Fruit fly (Drosophila melanogaster): Measurements from ENCODE around the gene CG9451.
"Not testable (repeated sequence)": the region's sequence is repeated elsewhere in the genome, so short reads cannot be mapped to it uniquely, and the experiment has no call there.

Gene CG9451

dm6 chr3L:19497135-19497534 is 3.5 kb downstream of the CG9451 start:
- no peak for TF ChIP-seq CG17801 (GFP tag; optimal IDR thresholded peaks at IDR 0.05; ENCODE audit: partially characterized antibody)

- no peak for TF ChIP-seq CG17801 (GFP tag; optimal IDR thresholded peaks at IDR 0.05; ENCODE audit: partially characterized antibody)
Measured at dm6 chr3L:19496600-19496999, 4.0 kb downstream of the CG9451 start.

- TF ChIP-seq CG17801 (GFP tag; optimal IDR thresholded peaks at IDR 0.05; ENCODE audit: partially characterized antibody), result peak; percentile 43
Measured at dm6 chr3L:19495991-19496588, 4.5 kb downstream of the CG9451 start.

- no peak for TF ChIP-seq CG17801 (GFP tag; optimal IDR thresholded peaks at IDR 0.05; ENCODE audit: partially characterized antibody)
Measured at dm6 chr3L:19494954-19495353, 5.6 kb downstream of the CG9451 start.

dm6 chr3L:19487260-19487659 is 13.3 kb downstream of the CG9451 start, which contains the start of gene CG32212:
Gene CG32212, plus strand, starts transcription at chr3L:19487560.
- not testable (repeated sequence) for TF ChIP-seq CG17801 (GFP tag; optimal IDR thresholded peaks at IDR 0.05; ENCODE audit: partially characterized antibody)

dm6 chr3L:19486398-19486797 is 14.2 kb downstream of the CG9451 start, which contains the start of gene brv1:
Gene brv1, minus strand, starts transcription at chr3L:19486498.
- TF ChIP-seq CG17801 (GFP tag; optimal IDR thresholded peaks at IDR 0.05; ENCODE audit: partially characterized antibody), result no peak

dm6 chr3L:19483007-19483406 is 17.6 kb downstream of the CG9451 start:
- TF ChIP-seq CG17801 (GFP tag; optimal IDR thresholded peaks at IDR 0.05; ENCODE audit: partially characterized antibody), result no peak

dm6 chr3L:19482014-19482413 is 18.6 kb downstream of the CG9451 start:
- no peak for TF ChIP-seq CG17801 (GFP tag; optimal IDR thresholded peaks at IDR 0.05; ENCODE audit: partially characterized antibody)

- TF ChIP-seq CG17801 (GFP tag; optimal IDR thresholded peaks at IDR 0.05; ENCODE audit: partially characterized antibody), result no peak
Measured at dm6 chr3L:19481209-19481608, 19.4 kb downstream of the CG9451 start.

dm6 chr3L:19475478-19475877 is 25.1 kb downstream of the CG9451 start, which contains the start of the genes CG18294 and CG32213:
Gene CG18294, minus strand, starts transcription at chr3L:19475578.
Gene CG32213, plus strand, starts transcription at chr3L:19475839.
- not testable (repeated sequence) for TF ChIP-seq CG17801 (GFP tag; optimal IDR thresholded peaks at IDR 0.05; ENCODE audit: partially characterized antibody)

- TF ChIP-seq CG17801 (GFP tag; optimal IDR thresholded peaks at IDR 0.05; ENCODE audit: partially characterized antibody), result not testable (repeated sequence)
Measured at dm6 chr3L:19472128-19472527, 28.5 kb downstream of the CG9451 start, which contains the start of the genes 825-Oak and CG12519. Gene 825-Oak, minus strand, starts transcription at chr3L:19472228. Gene CG12519, plus strand, starts transcription at chr3L:19472491.

dm6 chr3L:19466979-19467378 is 33.6 kb downstream of the CG9451 start, which contains the start of the genes CG14096 and CG32214:
Gene CG14096, minus strand, starts transcription at chr3L:19467079.
Gene CG32214, plus strand, starts transcription at chr3L:19467346.
- TF ChIP-seq CG17801 (GFP tag; optimal IDR thresholded peaks at IDR 0.05; ENCODE audit: partially characterized antibody), result not testable (repeated sequence)

dm6 chr3L:19464659-19465058 is 35.9 kb downstream of the CG9451 start, which contains the start of gene CG14095:
Gene CG14095, minus strand, starts transcription at chr3L:19464759.
- no peak for TF ChIP-seq CG17801 (GFP tag; optimal IDR thresholded peaks at IDR 0.05; ENCODE audit: partially characterized antibody)
